Worm (Caenorhabditis elegans) whole organism, L4 larva: ENCODE measurements around the gene mrpl-16.
A peak's percentile ranks its signal among the peaks of the same experiment; 100 is the strongest.

Experiments used
- F10B5.3 ChIP-seq: sonication (generic microtip); optimal IDR thresholded peaks from 2 replicates; lab custom pipeline; 2016; ENCODE audit warnings: mild to moderate bottlenecking, missing genetic modification characterization, missing compliant biosample characterization
- F26F4.8 ChIP-seq: fragments of 200-800 bp; sonication (Bioruptor generic); conservative IDR thresholded peaks from 2 replicates; pipeline ENCODE4 v1.3.6; 2022; ENCODE audit warnings: missing genetic modification characterization, missing compliant biosample characterization
- R02D3.7 ChIP-seq: fragments of 150-350 bp; sonication (generic microtip); optimal IDR thresholded peaks from 3 replicates; lab custom pipeline; 2014; ENCODE audit warnings: missing biosample characterization, missing genetic modification characterization
- T26A8.4 ChIP-seq: fragments of 200-800 bp; sonication (Bioruptor generic); IDR thresholded peaks from 2 replicates; pipeline ENCODE4 v1.3.6; 2022; ENCODE audit warnings: missing genetic modification characterization, missing compliant biosample characterization
- Y105C5A.15 ChIP-seq: fragments of 200-800 bp; sonication (Bioruptor generic); IDR thresholded peaks from 2 replicates; pipeline ENCODE4 v1.3.6; 2022; ENCODE audit warnings: missing genetic modification characterization, missing compliant biosample characterization
- Y5F2A.4 ChIP-seq: fragments of 200-800 bp; sonication (Bioruptor generic); optimal IDR thresholded peaks from 2 replicates; lab custom pipeline; 2018; ENCODE audit warnings: mild to moderate bottlenecking, missing genetic modification characterization, missing compliant biosample characterization
- ZK337.2 ChIP-seq: fragments of 200-800 bp; sonication (Bioruptor generic); IDR thresholded peaks from 2 replicates; pipeline ENCODE4 v1.3.6; 2022; ENCODE audit warnings: missing genetic modification reagents, missing genetic modification characterization, missing compliant biosample characterization
- aha-1 ChIP-seq: fragments of 150-350 bp; peaks from one replicate; lab custom pipeline; 2014; ENCODE audit warnings: missing biosample characterization, missing genetic modification characterization
- aly-2 ChIP-seq: sonication (generic microtip); optimal IDR thresholded peaks from 2 replicates; lab custom pipeline; 2018; ENCODE audit warnings: missing biosample characterization, missing genetic modification characterization
- ama-1 ChIP-seq: fragments of 150-350 bp; optimal IDR thresholded peaks from 2 replicates; lab custom pipeline; 2014; ENCODE audit warnings: inconsistent platforms, mixed read lengths
- ceh-20 ChIP-seq: fragments of 200-800 bp; sonication (Bioruptor generic); IDR thresholded peaks from 2 replicates; pipeline ENCODE4 v1.3.6; 2022; ENCODE audit warnings: missing genetic modification reagents, missing genetic modification characterization, missing compliant biosample characterization
- ceh-28 ChIP-seq: fragments of 150-350 bp; optimal IDR thresholded peaks from 2 replicates; lab custom pipeline; 2014; ENCODE audit warnings: missing biosample characterization, missing genetic modification reagents, missing genetic modification characterization
- ceh-32 ChIP-seq: sonication (generic microtip); optimal IDR thresholded peaks from 2 replicates; lab custom pipeline; 2016; ENCODE audit warnings: mild to moderate bottlenecking, missing genetic modification characterization, missing compliant biosample characterization; ENCODE audit not compliant: poor library complexity
- ceh-62 ChIP-seq: sonication (generic microtip); optimal IDR thresholded peaks from 2 replicates; lab custom pipeline; 2017; ENCODE audit warnings: missing biosample characterization, missing genetic modification characterization
- ceh-82 ChIP-seq: sonication (generic microtip); optimal IDR thresholded peaks from 2 replicates; lab custom pipeline; 2017; ENCODE audit warnings: missing biosample characterization, missing genetic modification characterization
- ces-1 ChIP-seq: fragments of 150-350 bp; sonication (generic microtip); optimal IDR thresholded peaks from 4 replicates; lab custom pipeline; 2014; ENCODE audit warnings: missing biosample characterization, missing genetic modification reagents, missing genetic modification characterization
- cey-2 ChIP-seq: sonication (generic microtip); optimal IDR thresholded peaks from 3 replicates; lab custom pipeline; 2017; ENCODE audit warnings: missing genetic modification characterization, mild to moderate bottlenecking, missing compliant biosample characterization, antibody characterized with exemption, borderline replicate concordance; ENCODE audit not compliant: insufficient read depth
- daf-12 ChIP-seq: fragments of 150-350 bp; optimal IDR thresholded peaks from 2 replicates; lab custom pipeline; 2014; ENCODE audit warnings: missing biosample characterization, missing genetic modification reagents, missing genetic modification characterization
- daf-16 ChIP-seq, 3 experiments: sonication (generic microtip); optimal IDR thresholded peaks; 2 replicates each; lab custom pipeline; 2016 to 2017; ENCODE audit warnings: missing genetic modification characterization in 3 of 3, missing genetic modification reagents in 3 of 3, mild to moderate bottlenecking in 2 of 3, missing compliant biosample characterization in 2 of 3, missing biosample characterization in 1 of 3, moderate library complexity in 1 of 3
- daf-19 ChIP-seq: fragments of 200-800 bp; sonication (Bioruptor generic); conservative IDR thresholded peaks from 2 replicates; pipeline ENCODE4 v1.3.6; 2022; ENCODE audit warnings: missing genetic modification characterization, missing compliant biosample characterization
- daf-8 ChIP-seq: fragments of 200-800 bp; sonication (Bioruptor generic); IDR thresholded peaks from 2 replicates; pipeline ENCODE4 v1.3.6; 2022; ENCODE audit warnings: missing genetic modification characterization, missing compliant biosample characterization
- fkh-10 ChIP-seq: fragments of 150-350 bp; optimal IDR thresholded peaks from 2 replicates; lab custom pipeline; 2014; ENCODE audit warnings: missing biosample characterization, missing genetic modification reagents, missing genetic modification characterization
- gei-8 ChIP-seq: fragments of 200-800 bp; sonication (Bioruptor generic); optimal IDR thresholded peaks from 2 replicates; lab custom pipeline; 2018; ENCODE audit warnings: mild to moderate bottlenecking, missing genetic modification characterization, missing compliant biosample characterization
- hmg-1.1 ChIP-seq: fragments of 200-800 bp; sonication (Bioruptor generic); IDR thresholded peaks from 2 replicates; pipeline ENCODE4 v1.3.6; 2022; ENCODE audit warnings: missing genetic modification reagents, missing genetic modification characterization, missing compliant biosample characterization
- jun-1 ChIP-seq: fragments of 150-350 bp; optimal IDR thresholded peaks from 2 replicates; lab custom pipeline; 2014; ENCODE audit warnings: missing biosample characterization, missing genetic modification reagents, missing genetic modification characterization
- lim-7 ChIP-seq: fragments of 200-800 bp; sonication (Bioruptor generic); IDR thresholded peaks from 2 replicates; pipeline ENCODE4 v1.3.6; 2022; ENCODE audit warnings: missing genetic modification characterization, missing compliant biosample characterization
- lin-15B ChIP-seq: fragments of 150-350 bp; sonication (generic microtip); optimal IDR thresholded peaks from 3 replicates; lab custom pipeline; 2014; ENCODE audit warnings: missing biosample characterization, missing genetic modification characterization
- lir-3 ChIP-seq: sonication (generic microtip); optimal IDR thresholded peaks from 2 replicates; lab custom pipeline; 2016; ENCODE audit warnings: mild to moderate bottlenecking, missing genetic modification characterization, missing compliant biosample characterization
- madf-9 ChIP-seq: fragments of 200-800 bp; sonication (Bioruptor generic); conservative IDR thresholded peaks from 2 replicates; pipeline ENCODE4 v1.3.6; 2022; ENCODE audit warnings: missing genetic modification reagents, missing genetic modification characterization, missing compliant biosample characterization
- mdt-29 ChIP-seq: fragments of 200-800 bp; sonication (Bioruptor generic); IDR thresholded peaks from 2 replicates; pipeline ENCODE4 v1.3.6; 2022; ENCODE audit warnings: missing genetic modification reagents, missing genetic modification characterization, missing compliant biosample characterization
- mes-2 ChIP-seq: sonication (generic microtip); optimal IDR thresholded peaks from 2 replicates; lab custom pipeline; 2016; ENCODE audit warnings: missing genotype, mild to moderate bottlenecking, missing genetic modification characterization, missing compliant biosample characterization; ENCODE audit not compliant: poor library complexity, severe bottlenecking
- mxl-2 ChIP-seq: fragments of 200-800 bp; sonication (Bioruptor generic); conservative IDR thresholded peaks from 2 replicates; pipeline ENCODE4 v1.3.6; 2022; ENCODE audit warnings: missing genetic modification reagents, missing genetic modification characterization, missing compliant biosample characterization
- mxl-3 ChIP-seq: fragments of 200-800 bp; sonication (Bioruptor generic); optimal IDR thresholded peaks from 2 replicates; lab custom pipeline; 2018; ENCODE audit warnings: mild to moderate bottlenecking, missing genetic modification characterization, missing compliant biosample characterization
- nhr-11 ChIP-seq: fragments of 150-350 bp; optimal IDR thresholded peaks from 2 replicates; lab custom pipeline; 2014; ENCODE audit warnings: missing biosample characterization, missing genetic modification characterization
- nhr-111 ChIP-seq: fragments of 200-800 bp; sonication (Bioruptor generic); optimal IDR thresholded peaks from 2 replicates; lab custom pipeline; 2018; ENCODE audit warnings: mild to moderate bottlenecking, missing genetic modification characterization, missing compliant biosample characterization
- nhr-237 ChIP-seq: sonication (generic microtip); optimal IDR thresholded peaks from 2 replicates; lab custom pipeline; 2017; ENCODE audit warnings: missing biosample characterization, missing genetic modification characterization
- nhr-25 ChIP-seq: sonication (generic microtip); optimal IDR thresholded peaks from 2 replicates; lab custom pipeline; 2017; ENCODE audit warnings: missing genetic modification characterization, mild to moderate bottlenecking, missing compliant biosample characterization, antibody characterized with exemption, moderate library complexity, borderline replicate concordance; ENCODE audit not compliant: insufficient read depth
- nhr-28 ChIP-seq: fragments of 150-350 bp; optimal IDR thresholded peaks from 2 replicates; lab custom pipeline; 2014; ENCODE audit warnings: missing biosample characterization, missing genetic modification characterization
- nhr-42 ChIP-seq: fragments of 200-800 bp; sonication (Bioruptor generic); IDR thresholded peaks from 2 replicates; pipeline ENCODE4 v1.3.6; 2022; ENCODE audit warnings: missing genetic modification characterization, missing compliant biosample characterization
- nhr-6 ChIP-seq: fragments of 150-350 bp; optimal IDR thresholded peaks from 2 replicates; lab custom pipeline; 2014; ENCODE audit warnings: missing biosample characterization, missing genetic modification characterization
- nhr-76 ChIP-seq: fragments of 150-350 bp; optimal IDR thresholded peaks from 2 replicates; lab custom pipeline; 2014; ENCODE audit warnings: missing biosample characterization, missing genetic modification characterization
- php-3 ChIP-seq: fragments of 200-800 bp; sonication (Bioruptor generic); IDR thresholded peaks from 2 replicates; pipeline ENCODE4 v1.3.6; 2022; ENCODE audit warnings: missing genetic modification reagents, missing genetic modification characterization, missing compliant biosample characterization
- rbr-2 ChIP-seq: sonication (generic microtip); optimal IDR thresholded peaks from 2 replicates; lab custom pipeline; 2016; ENCODE audit warnings: missing genotype, missing genetic modification characterization, missing compliant biosample characterization
- snpc-1.2 ChIP-seq: fragments of 200-800 bp; sonication (Bioruptor generic); IDR thresholded peaks from 2 replicates; pipeline ENCODE4 v1.3.6; 2022; ENCODE audit warnings: missing genetic modification reagents, missing genetic modification characterization, missing compliant biosample characterization
- spr-1 ChIP-seq: sonication (generic microtip); optimal IDR thresholded peaks from 2 replicates; lab custom pipeline; 2016; ENCODE audit warnings: mild to moderate bottlenecking, missing genetic modification characterization, missing compliant biosample characterization
- spr-3 ChIP-seq: fragments of 200-800 bp; sonication (Bioruptor generic); optimal IDR thresholded peaks from 2 replicates; lab custom pipeline; 2018; ENCODE audit warnings: mild to moderate bottlenecking, missing genetic modification characterization, missing compliant biosample characterization
- tag-97 ChIP-seq: fragments of 200-800 bp; sonication (Bioruptor generic); IDR thresholded peaks from 2 replicates; pipeline ENCODE4 v1.3.6; 2022; ENCODE audit warnings: missing genetic modification characterization, missing compliant biosample characterization
- tra-1 ChIP-seq: fragments of 200-800 bp; sonication (Bioruptor generic); IDR thresholded peaks from 2 replicates; pipeline ENCODE4 v1.3.6; 2022; ENCODE audit warnings: missing genetic modification reagents, missing genetic modification characterization, missing compliant biosample characterization
- unc-130 ChIP-seq: sonication (generic microtip); optimal IDR thresholded peaks from 2 replicates; lab custom pipeline; 2016; ENCODE audit warnings: missing genetic modification reagents, missing genetic modification characterization, missing compliant biosample characterization
- unc-62 ChIP-seq, 3 experiments: fragments of 150-350 bp in 1 of 3; sonication (generic microtip); optimal IDR thresholded peaks in 2 of 3; peaks in 1 of 3; 1 replicate in 1 of 3; 2 replicates in 2 of 3; lab custom pipeline; 2014 to 2017; ENCODE audit warnings: missing biosample characterization in 3 of 3, missing genetic modification characterization in 3 of 3, missing genetic modification reagents in 3 of 3, missing genotype in 1 of 3
- zag-1 ChIP-seq: fragments of 150-350 bp; optimal IDR thresholded peaks from 2 replicates; lab custom pipeline; 2014; ENCODE audit warnings: missing biosample characterization, missing genetic modification characterization
- zfp-2 ChIP-seq: sonication (generic microtip); optimal IDR thresholded peaks from 2 replicates; lab custom pipeline; 2016; ENCODE audit warnings: mild to moderate bottlenecking, missing genetic modification characterization, missing compliant biosample characterization

Gene mrpl-16

ce11 chrIII:4693281-4693680 is 10.9 kb upstream of the mrpl-16 start, which contains the start of gene nifk-1 (continued):
- TF ChIP-seq rbr-2 (peak; percentile 67), hmg-1.1 (GFP tag; lab: Robert Waterston, UW) (peak; percentile 58), ceh-20 (GFP tag; lab: Robert Waterston, UW) (no peak), nhr-11 (tag; lab: Kevin White, UChicago) (peak; percentile 22), nhr-42 (no peak), nhr-28 (tag; lab: Kevin White, UChicago) (peak; percentile 76), mxl-2 (no peak), ceh-62 (tag; lab: Kevin White, UChicago) (no peak), ceh-82 (tag; lab: Kevin White, UChicago) (no peak), tag-97 (no peak), php-3 (GFP tag; lab: Robert Waterston, UW) (no peak), nhr-111 (GFP tag; lab: Kevin White, UChicago) (no peak), daf-16 (GFP tag; optimal IDR thresholded peaks at IDR 0.05; lab: Kevin White, UChicago) (peak in 1 of 2 experiments; percentile 55), daf-16 (tag; optimal IDR thresholded peaks at IDR 0.05; lab: Kevin White, UChicago) (peak; percentile 94), nhr-6 (tag; lab: Kevin White, UChicago) (no peak), cey-2 (tag; lab: Kevin White, UChicago) (no peak), tra-1 (GFP tag; lab: Robert Waterston, UW) (no peak), mxl-3 (GFP tag; lab: Kevin White, UChicago) (peak; percentile 62), ceh-32 (tag; lab: Kevin White, UChicago) (no peak), daf-12 (tag; lab: Kevin White, UChicago) (no peak), spr-1 (tag; lab: Kevin White, UChicago) (no peak), lir-3 (tag; lab: Kevin White, UChicago) (no peak), jun-1 (no peak), daf-8 (GFP tag; lab: Robert Waterston, UW) (no peak), lin-15B (no peak), ces-1 (GFP tag; lab: Kevin White, UChicago) (no peak), R02D3.7 (tag; lab: Kevin White, UChicago) (no peak), F26F4.8 (GFP tag; lab: Robert Waterston, UW) (no peak), ceh-28 (tag; lab: Kevin White, UChicago) (no peak), mdt-29 (no peak), Y105C5A.15 (GFP tag; lab: Robert Waterston, UW) (no peak), nhr-237 (tag; lab: Kevin White, UChicago) (no peak), gei-8 (GFP tag; lab: Kevin White, UChicago) (no peak), Y5F2A.4 (no peak), mes-2 (peak; percentile 78), madf-9 (no peak), F10B5.3 (tag; lab: Kevin White, UChicago) (no peak), unc-62 (GFP tag; optimal IDR thresholded peaks at IDR 0.05 in 1 of 2; lab: Kevin White, UChicago) (no peak), unc-62 (tag; optimal IDR thresholded peaks at IDR 0.05; lab: Kevin White, UChicago) (no peak), ama-1 (lab: Kevin White, UChicago) (no peak), zfp-2 (tag; lab: Kevin White, UChicago) (no peak), unc-130 (GFP tag; lab: Kevin White, UChicago) (no peak), T26A8.4 (GFP tag; lab: Robert Waterston, UW) (no peak), nhr-76 (tag; lab: Kevin White, UChicago) (no peak), zag-1 (no peak), fkh-10 (GFP tag; lab: Kevin White, UChicago) (no peak), snpc-1.2 (GFP tag; lab: Robert Waterston, UW) (no peak), lim-7 (GFP tag; lab: Robert Waterston, UW) (no peak), ZK337.2 (no peak), nhr-25 (no peak), aly-2 (tag; lab: Kevin White, UChicago) (no peak), daf-19 (GFP tag; lab: Robert Waterston, UW) (no peak), spr-3 (no peak), aha-1 (tag; lab: Kevin White, UChicago) (peak; percentile 70)
